Worm (Caenorhabditis elegans) whole organism, late embryonic: ENCODE measurements around the gene sar-1.

Experiments
- C38D4.7 ChIP-seq: fragments of 200-800 bp; sonication (Bioruptor generic); optimal IDR thresholded peaks from 2 replicates; lab custom pipeline; 2018; ENCODE audit warnings: mild to moderate bottlenecking, missing genetic modification characterization, moderate library complexity, missing compliant biosample characterization
- ceh-34 ChIP-seq: sonication (generic microtip); optimal IDR thresholded peaks from 2 replicates; lab custom pipeline; 2016; ENCODE audit warnings: mild to moderate bottlenecking, missing genetic modification characterization, missing compliant biosample characterization
- dmd-4 ChIP-seq: sonication (generic microtip); optimal IDR thresholded peaks from 2 replicates; lab custom pipeline; 2016; ENCODE audit warnings: borderline replicate concordance, missing genetic modification characterization, missing compliant biosample characterization
- dve-1 ChIP-seq: sonication (generic microtip); optimal IDR thresholded peaks from 2 replicates; lab custom pipeline; 2017; ENCODE audit warnings: antibody characterized with exemption, mild to moderate bottlenecking, missing genetic modification characterization, missing compliant biosample characterization
- fkh-10 ChIP-seq: fragments of 150-350 bp; optimal IDR thresholded peaks from 2 replicates; lab custom pipeline; 2014; ENCODE audit warnings: missing biosample characterization, missing genetic modification reagents, missing genetic modification characterization
- hlh-13 ChIP-seq: fragments of 200-800 bp; sonication (Bioruptor generic); optimal IDR thresholded peaks from 2 replicates; lab custom pipeline; 2018; ENCODE audit warnings: mild to moderate bottlenecking, missing genetic modification characterization, missing compliant biosample characterization
- pag-3 ChIP-seq: sonication (generic microtip); optimal IDR thresholded peaks from 2 replicates; lab custom pipeline; 2016; ENCODE audit warnings: missing compliant biosample characterization, missing genetic modification characterization, borderline replicate concordance
- pat-9 ChIP-seq: fragments of 200-800 bp; sonication (Bioruptor generic); optimal IDR thresholded peaks from 2 replicates; lab custom pipeline; 2018; ENCODE audit warnings: mild to moderate bottlenecking, missing genetic modification characterization, moderate library complexity, missing compliant biosample characterization
- sox-2 ChIP-seq: fragments of 200-800 bp; sonication (Bioruptor generic); IDR thresholded peaks from 2 replicates; pipeline ENCODE4 v1.3.6; 2022; ENCODE audit warnings: missing genetic modification reagents, missing genetic modification characterization, missing compliant biosample characterization
- unc-55 ChIP-seq: sonication (generic microtip); optimal IDR thresholded peaks from 2 replicates; lab custom pipeline; 2017; ENCODE audit warnings: missing biosample characterization, missing genetic modification reagents, missing genetic modification characterization
- ztf-16 ChIP-seq: sonication (generic microtip); optimal IDR thresholded peaks from 2 replicates; lab custom pipeline; 2017; ENCODE audit warnings: missing genetic modification characterization, missing compliant biosample characterization

DNA sequence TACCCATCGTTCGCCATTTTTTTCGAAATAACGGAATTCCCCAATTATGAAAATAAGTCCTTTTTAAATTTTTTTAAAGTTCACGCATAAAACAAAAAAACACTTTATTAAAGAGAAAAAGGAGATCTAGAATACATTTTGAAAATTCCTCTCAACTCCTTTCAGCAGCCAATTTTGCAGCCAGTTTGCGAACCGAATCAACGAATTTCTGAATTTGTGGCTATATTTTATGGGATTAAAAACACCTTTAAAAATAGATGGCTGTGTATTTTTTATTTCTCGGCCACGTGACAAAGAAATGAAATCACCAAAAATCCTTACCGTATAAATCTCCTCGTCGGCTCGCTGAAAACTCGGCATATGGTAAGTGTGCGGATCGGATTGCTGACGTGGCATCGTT is 33.1 kb downstream of the sar-1 start, which contains the start of gene M01H9.10:
- TF ChIP-seq dmd-4 (no peak), pag-3 (no peak), ceh-34 (no peak), C38D4.7 (GFP tag; lab: Kevin White, UChicago) (no peak), ztf-16 (no peak), fkh-10 (no peak), hlh-13 (GFP tag; lab: Kevin White, UChicago) (no peak), sox-2 (GFP tag; lab: Robert Waterston, UW) (no peak), dve-1 (tag; lab: Kevin White, UChicago) (no peak), pat-9 (tag; lab: Kevin White, UChicago) (no peak), unc-55 (no peak)
